Worm (Caenorhabditis elegans) whole organism, L2 larva: ENCODE data around the gene srh-100.

ENCODE experiments used
- aly-2 ChIP-seq: fragments of 150-350 bp; optimal IDR thresholded peaks from 2 replicates; lab custom pipeline; 2014; ENCODE audit warnings: missing biosample characterization, missing genetic modification characterization
- crh-2 ChIP-seq: sonication (generic microtip); optimal IDR thresholded peaks from 2 replicates; lab custom pipeline; 2017; ENCODE audit warnings: missing biosample characterization, missing genetic modification characterization
- lin-39 ChIP-seq: fragments of 150-350 bp; optimal IDR thresholded peaks from 2 replicates; lab custom pipeline; 2014; ENCODE audit warnings: missing biosample characterization, missing genetic modification reagents, missing genetic modification characterization
- nhr-11 ChIP-seq: fragments of 150-350 bp; optimal IDR thresholded peaks from 2 replicates; lab custom pipeline; 2014; ENCODE audit warnings: missing biosample characterization, missing genetic modification characterization
- skn-1 ChIP-seq: sonication (generic microtip); optimal IDR thresholded peaks from 2 replicates; lab custom pipeline; 2017; ENCODE audit warnings: missing biosample characterization, missing genetic modification characterization

DNA sequence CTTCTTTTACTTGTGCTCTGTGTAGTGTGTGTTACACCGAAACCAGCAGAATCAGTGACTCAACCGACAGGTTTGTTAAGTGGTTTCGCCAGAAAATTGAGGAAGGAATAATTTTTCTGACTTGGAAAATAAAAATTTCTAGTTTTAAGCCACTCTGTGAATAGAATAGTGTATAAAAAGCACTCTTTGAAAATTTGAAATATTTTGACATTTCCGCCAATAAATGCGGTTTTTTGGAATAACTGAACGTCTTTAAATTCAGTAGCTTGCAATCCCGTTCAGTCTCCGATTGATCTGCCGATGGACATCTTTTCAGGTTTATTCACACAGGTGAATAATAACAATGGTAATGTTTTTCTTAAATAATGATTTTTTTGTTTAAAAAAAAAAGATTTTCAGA, 50.0 kb downstream of the srh-100 start, which contains the start of gene F19B10.3:
- TF ChIP-seq lin-39 (tag; lab: Kevin White, UChicago) (no peak), nhr-11 (tag; lab: Kevin White, UChicago) (no peak), aly-2 (tag; lab: Kevin White, UChicago) (no peak), skn-1 (tag; lab: Kevin White, UChicago) (no peak), crh-2 (tag; lab: Kevin White, UChicago) (no peak)
